Fruit fly (Drosophila melanogaster): ENCODE results near the gene CG14072.

The CG14072 gene

DNA sequence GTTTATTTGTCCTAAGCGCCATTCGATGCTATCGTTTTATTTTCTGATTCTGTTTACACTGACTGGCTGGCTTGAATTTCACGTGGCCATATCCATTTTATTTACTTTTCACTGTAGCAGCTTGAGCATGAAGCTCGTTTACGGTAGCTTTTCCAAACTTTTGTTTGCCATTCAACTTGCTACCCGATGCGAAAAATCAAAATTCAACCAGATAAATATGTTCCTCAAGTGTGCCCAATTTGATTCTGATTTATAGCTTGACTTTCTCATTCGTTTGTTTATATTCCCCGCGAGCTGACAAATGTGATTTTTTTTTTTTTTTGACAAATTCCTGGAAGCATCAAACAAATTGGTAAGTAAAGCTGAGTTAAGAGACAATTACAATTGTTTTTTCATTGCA is at the start of gene CG14072:
TSS of gene CG14072 (plus strand) at position 301 of the 400 bp plus-strand sequence.
- TF ChIP-seq CTCF (optimal IDR thresholded peaks at IDR 0.05): no peak
- TF ChIP-seq CG8478 (optimal IDR thresholded peaks at IDR 0.05): no peak

DNA sequence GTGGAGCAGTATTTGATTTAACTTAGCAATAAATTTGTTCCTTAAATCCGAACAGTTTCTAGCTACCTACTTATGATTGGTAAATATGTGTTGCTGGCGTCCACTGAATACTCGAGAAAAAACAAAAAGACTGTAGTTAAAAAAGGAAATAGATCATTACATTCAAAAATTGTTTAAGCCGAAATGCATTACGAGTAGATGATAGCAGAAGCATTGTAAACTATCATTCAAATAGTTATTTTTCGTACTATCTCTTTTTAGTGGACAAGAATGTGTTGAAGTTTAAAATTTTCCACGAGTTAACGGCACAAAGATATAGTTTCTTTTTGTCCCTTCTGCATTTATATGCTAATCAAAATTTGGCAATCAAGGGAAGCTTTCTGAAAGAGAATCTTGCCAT is 47.6 kb upstream of the CG14072 start, which contains the start of gene CG14071:
TSS of gene CG14071 (minus strand) at position 101 of the 400 bp plus-strand sequence.
- no peak for TF ChIP-seq CTCF (optimal IDR thresholded peaks at IDR 0.05)
- TF ChIP-seq CG8478 (optimal IDR thresholded peaks at IDR 0.05): no peak

DNA sequence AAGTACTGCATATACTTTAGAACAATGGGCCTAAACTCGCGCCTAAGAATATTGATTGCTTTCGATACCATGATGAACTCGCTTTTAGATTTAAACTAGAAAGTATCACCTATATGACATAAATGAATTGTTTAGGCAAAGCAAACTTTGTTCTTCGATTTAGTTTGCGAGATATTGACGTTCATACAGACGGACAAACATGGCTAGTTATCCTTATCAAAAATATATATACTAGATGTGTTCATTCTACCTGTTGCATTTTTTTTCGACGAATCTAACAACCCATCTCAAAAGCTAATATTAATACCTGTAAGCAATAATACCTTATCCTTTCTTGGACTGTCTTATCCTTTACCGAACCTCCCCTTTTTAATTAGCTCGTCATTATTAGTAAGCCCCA is 34.8 kb upstream of the CG14072 start, which contains the start of gene CG14070:
TSS of gene CG14070 (minus strand) at position 101 of the 400 bp plus-strand sequence.
- no peak for TF ChIP-seq CG8478 (optimal IDR thresholded peaks at IDR 0.05)
- no peak for TF ChIP-seq CTCF (optimal IDR thresholded peaks at IDR 0.05)

DNA sequence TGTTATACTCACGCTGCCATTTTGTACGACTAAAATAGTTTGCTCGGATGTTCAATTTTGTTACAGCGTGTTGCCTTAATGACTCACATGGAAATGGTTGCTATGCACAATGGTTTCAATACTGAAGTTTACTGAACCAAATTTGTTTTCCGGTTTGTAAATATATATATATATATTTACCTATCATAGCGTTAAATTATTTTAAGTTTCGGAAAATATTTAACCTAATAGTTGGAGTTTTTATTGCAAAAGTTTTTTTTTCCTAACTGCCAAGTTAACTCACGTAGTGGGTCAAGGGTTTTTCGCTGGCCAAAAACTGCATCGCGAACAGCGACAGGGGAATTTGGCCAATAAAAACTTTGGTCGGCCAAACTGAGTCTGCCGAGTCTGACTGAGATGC is 27.7 kb upstream of the CG14072 start, which contains the start of gene CG7309:
TSS of gene CG7309 (minus strand) at position 101 of the 400 bp plus-strand sequence.
- TF ChIP-seq CTCF (optimal IDR thresholded peaks at IDR 0.05) (no peak), CG8478 (optimal IDR thresholded peaks at IDR 0.05) (no peak)

DNA sequence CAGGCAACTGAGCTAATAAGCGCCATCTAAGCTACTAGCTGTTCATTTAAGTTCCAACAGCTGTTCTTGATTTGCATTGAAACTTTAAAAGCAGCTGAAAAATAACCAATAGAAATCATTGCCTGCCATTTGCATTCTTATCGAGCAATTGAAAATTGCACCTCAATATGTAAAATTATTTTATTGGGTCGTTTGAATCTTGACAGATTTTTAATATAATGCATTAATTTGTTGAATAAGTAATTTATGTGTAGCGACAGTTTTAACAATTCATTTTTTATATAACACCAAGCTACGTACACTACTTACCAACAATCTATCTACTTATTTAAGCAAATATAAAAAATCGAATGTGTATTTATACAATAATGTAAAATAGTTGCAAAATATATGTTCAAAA is 25.9 kb upstream of the CG14072 start, which contains the start of gene CG14069:
TSS of gene CG14069 (minus strand) at position 101 of the 400 bp plus-strand sequence.
- no peak for TF ChIP-seq CG8478 (optimal IDR thresholded peaks at IDR 0.05)
- no peak for TF ChIP-seq CTCF (optimal IDR thresholded peaks at IDR 0.05)

DNA sequence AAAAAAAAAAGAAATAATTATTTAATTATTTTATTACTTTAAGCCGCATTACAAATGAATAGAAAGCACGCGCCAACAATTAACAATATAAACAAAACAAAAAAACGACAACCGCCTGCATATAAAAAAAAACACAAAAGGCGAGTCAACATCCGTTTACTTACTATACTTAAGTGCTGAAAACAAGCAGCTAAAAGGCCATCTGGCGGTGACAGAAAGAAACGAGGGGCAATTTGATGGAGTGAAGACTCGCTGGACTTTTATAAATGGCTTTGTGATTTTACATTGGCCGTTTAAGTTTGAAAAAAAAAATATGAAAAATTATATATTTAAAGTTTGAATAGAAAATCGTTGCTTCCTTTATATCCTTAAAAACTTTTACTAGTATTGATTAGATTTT is 3.7 kb downstream of the CG14072 start:
- peak in 1 of 2 experiments; percentile 67 for TF ChIP-seq CTCF (optimal IDR thresholded peaks at IDR 0.05)
- no peak for TF ChIP-seq CG8478 (optimal IDR thresholded peaks at IDR 0.05)

DNA sequence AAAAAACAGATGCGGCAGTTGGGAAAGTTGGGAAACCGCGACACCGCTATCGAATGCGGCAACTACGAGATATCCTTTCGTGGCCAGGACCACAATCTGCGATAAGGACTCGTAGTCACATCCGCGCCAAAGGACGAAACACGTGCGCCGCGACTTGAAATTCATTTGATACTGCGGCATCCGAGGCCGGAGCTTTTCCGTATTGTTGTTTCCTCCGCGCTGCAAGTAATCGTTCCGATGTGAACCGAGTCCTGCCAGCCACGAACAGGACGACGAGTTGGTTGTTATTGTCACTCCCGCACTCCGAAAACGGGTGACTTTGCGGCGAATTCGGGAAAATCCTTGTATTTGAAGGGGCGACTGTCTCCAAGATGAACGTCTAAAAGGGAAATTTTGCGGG is 27.5 kb downstream of the CG14072 start, which contains the start of gene dpr2:
TSS of gene dpr2 (minus strand) at position 175 of the 400 bp plus-strand sequence.
- TF ChIP-seq CTCF (optimal IDR thresholded peaks at IDR 0.05) (no peak), CG8478 (optimal IDR thresholded peaks at IDR 0.05) (no peak)

DNA sequence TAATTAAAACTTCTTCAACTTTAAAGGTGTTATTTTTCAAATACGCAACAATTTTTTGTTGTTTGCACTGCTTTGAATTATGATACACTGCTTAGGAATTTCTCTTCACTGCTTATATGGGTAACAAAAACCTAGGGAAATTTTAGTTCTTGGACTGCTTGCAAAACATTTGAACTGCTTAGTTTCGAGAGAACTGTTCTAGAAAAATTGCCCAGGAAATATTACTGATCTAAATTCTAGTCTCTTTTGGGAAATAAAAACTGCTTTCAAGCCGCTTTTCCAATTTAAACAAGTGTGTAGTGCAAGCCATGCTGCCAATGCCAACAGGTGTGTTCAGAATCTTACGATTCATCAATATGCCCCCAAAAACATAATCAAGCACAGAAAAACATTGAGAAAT is 28.0 kb downstream of the CG14072 start:
- TF ChIP-seq CTCF (optimal IDR thresholded peaks at IDR 0.05): peak; percentile 1 to 59
- TF ChIP-seq CG8478 (optimal IDR thresholded peaks at IDR 0.05): no peak

DNA sequence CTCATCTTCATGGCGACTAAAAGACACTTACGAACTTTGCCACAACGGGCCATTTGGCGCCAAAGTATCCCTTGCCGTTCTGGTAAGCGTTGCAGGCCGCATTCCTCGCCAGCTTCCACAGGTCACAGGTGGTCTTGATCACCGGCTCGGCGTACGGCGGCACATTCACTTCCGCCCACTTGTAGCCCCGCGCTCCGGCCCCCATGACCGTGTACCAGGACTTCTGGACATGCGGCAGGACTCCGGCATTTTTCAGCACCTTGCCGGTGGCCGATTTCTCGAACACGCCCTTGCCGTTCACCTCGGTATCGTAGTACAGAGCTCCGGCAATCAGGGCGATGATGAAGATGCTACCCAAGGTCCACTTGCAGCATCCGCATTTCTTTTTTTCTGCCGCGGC is 29.5 kb downstream of the CG14072 start:
- TF ChIP-seq CG8478 (optimal IDR thresholded peaks at IDR 0.05): no peak

DNA sequence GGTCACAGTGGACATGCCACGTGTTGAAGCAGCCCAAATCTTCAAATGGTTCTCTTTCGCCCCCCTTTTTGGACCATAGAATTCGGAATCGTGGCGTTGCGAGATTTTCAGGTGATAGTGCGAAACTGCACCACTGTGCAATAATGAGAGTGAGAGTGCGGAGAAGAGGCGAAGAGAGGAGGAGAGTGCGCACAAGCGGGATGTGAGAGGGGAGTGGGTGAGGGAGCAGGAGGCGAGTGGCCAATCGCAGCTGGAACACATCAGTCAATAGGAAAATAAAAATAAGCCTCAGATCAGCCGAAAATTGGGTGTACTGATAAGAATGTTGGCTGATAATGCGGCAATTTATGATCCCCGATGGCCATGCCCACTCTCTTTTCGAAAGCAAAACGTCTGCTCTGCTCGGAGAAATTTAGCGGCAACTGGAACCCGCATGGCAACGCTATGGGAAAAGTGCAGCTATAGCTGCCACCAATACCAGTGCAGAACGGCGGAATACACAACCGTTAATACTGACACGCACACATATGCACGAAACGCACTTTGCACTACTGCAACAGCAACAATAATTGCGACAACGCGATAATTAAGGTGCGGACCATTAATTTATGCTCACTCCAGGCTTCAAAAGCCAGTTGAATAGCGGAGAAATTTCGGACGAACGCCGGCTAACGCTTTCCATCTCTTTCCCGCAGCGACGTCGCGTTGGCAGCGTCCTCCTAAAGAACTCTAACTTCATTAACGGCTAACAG is 31.0 kb downstream of the CG14072 start:
- TF ChIP-seq CG8478 (optimal IDR thresholded peaks at IDR 0.05) (no peak), CTCF (optimal IDR thresholded peaks at IDR 0.05) (no peak)

DNA sequence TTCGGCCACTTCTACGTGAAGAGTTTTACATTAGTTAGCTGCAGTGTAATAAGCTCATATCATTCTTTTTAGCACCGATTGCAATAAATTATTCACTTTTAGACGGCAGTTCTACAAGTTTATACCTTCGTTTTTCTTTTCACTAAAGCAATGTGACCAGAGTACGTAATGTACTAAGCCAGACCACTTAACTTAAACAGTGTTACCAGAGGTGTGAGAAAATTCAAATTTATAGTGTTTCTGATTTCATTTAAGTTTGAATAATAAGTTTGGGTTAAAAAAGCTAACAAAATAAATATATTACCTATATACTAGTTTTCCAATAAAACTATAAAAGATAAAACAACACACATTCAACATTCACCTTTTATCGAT is 31.5 kb downstream of the CG14072 start:
- TF ChIP-seq CG8478 (optimal IDR thresholded peaks at IDR 0.05) (no peak), CTCF (optimal IDR thresholded peaks at IDR 0.05) (no peak)

DNA sequence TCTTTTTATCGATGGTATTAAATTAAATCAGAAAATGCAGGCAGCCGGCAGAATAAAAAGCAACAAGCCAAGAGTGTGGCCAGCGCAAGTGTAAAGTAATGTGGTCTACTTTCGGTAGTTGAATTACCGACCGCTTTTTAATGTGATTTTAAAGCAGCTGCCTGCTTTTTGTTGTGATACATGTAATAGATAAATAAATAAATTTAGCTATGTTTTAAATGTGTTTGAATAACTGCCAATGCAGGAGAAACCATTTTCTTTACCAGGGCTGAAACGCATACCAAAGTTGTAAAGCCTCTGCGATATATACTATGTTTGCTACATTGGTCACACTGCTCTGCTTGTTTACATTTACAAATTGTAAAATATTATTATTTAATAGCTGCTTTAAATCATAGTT is 33.7 kb downstream of the CG14072 start, which contains the start of the genes Tmem214 and YL-1:
TSS of gene Tmem214 (minus strand) at position 142 of the 400 bp plus-strand sequence.
TSS of gene YL-1 (plus strand) at position 310 of the 400 bp plus-strand sequence.
- TF ChIP-seq CTCF (optimal IDR thresholded peaks at IDR 0.05) (no peak), CG8478 (optimal IDR thresholded peaks at IDR 0.05) (no peak)

DNA sequence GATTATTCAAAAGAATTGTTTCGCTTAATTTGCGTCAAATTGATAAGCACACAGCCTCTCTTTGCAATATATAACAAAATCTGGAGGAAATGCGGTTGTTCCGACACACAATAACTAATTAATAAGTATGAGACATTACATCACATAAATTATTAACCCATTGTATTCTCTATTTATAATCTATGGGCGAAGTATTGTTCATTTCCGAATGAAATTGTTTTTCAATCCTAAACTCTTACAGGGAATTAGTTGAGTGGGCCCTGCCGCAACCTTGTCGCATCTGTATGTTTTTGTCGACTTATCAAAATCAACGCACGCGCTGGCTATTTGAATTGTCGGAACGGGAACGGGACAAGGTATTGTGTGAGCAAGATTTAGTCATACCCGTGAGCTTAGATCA is 35.8 kb downstream of the CG14072 start, which contains the start of gene CG16743:
TSS of gene CG16743 (plus strand) at position 57 of the 400 bp plus-strand sequence.
- no peak for TF ChIP-seq CTCF (optimal IDR thresholded peaks at IDR 0.05)
- TF ChIP-seq CG8478 (optimal IDR thresholded peaks at IDR 0.05): no peak

DNA sequence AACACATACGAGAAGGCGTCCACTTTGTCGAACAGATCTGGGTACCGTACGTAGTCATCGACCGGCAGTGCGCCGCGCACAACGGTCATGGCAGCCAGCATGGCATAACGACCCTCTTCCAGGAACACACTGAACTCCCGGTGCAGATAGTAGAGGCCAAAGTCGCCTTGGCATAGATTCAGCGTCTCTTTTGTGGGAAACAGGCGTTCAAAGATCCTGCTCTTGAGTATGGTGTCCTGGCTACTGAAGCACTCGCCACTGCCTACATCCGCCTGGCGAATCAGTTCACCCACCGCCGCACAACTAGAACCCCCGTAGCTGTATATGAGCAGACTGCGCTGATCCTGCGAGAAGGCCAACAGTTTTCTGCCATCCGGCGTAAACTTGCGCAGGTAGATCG is 38.2 kb downstream of the CG14072 start:
- TF ChIP-seq CTCF (optimal IDR thresholded peaks at IDR 0.05) (no peak), CG8478 (optimal IDR thresholded peaks at IDR 0.05) (no peak)

DNA sequence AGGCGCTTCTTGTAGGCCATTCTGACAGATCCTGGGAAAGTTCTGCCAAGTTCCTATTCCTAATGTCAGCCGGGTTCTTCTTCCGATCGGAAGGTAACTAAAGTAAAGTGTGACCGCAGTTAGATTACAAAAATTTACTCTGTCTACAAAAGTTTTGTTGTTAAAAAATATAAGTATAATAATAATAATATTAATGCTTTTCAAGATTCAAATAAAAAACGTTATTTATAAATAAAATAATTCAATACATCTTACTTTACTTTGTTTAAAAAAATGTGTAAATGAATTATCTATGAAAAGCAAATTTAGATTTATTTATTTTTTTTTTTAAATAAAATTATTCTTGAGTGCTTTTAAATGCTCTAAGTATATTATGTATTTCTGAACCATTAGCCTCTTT is 38.7 kb downstream of the CG14072 start, which contains the start of gene abo:
TSS of gene abo (minus strand) at position 101 of the 400 bp plus-strand sequence.
- no peak for TF ChIP-seq CTCF (optimal IDR thresholded peaks at IDR 0.05)
- no peak for TF ChIP-seq CG8478 (optimal IDR thresholded peaks at IDR 0.05)
